Worm (Caenorhabditis elegans) whole organism, dauer: ENCODE measurements around the gene W02B12.1.

Source experiments
- unc-62 ChIP-seq: sonication (generic microtip); optimal IDR thresholded peaks from 2 replicates; lab custom pipeline; 2017; ENCODE audit warnings: missing biosample characterization, missing genetic modification reagents, missing genetic modification characterization

The W02B12.1 gene

DNA sequence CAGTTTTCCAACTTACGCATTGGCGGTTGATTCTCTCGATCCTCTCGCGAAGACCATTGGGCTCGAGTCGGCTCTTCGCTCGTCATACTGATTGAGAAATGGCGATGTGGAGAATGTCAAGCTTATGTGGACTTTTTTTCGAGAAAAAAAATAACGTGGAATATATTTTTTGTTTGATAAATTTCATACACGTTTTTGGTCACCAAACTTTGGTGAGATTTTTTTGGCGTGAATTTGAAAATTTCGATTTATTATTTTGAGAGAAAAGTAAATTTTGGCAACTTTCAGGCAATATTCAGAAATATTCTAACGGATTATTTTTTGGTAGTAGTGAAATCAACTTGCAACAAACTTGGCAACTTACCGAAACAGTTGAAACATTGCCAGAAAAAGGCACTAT lies 30.3 kb downstream of the W02B12.1 start, which contains the start of gene W02B12.12:
TSS of gene W02B12.12 (minus strand) at position 101 of the 400 bp plus-strand sequence.
- TF ChIP-seq unc-62 (GFP tag; lab: Kevin White, UChicago): no peak

DNA sequence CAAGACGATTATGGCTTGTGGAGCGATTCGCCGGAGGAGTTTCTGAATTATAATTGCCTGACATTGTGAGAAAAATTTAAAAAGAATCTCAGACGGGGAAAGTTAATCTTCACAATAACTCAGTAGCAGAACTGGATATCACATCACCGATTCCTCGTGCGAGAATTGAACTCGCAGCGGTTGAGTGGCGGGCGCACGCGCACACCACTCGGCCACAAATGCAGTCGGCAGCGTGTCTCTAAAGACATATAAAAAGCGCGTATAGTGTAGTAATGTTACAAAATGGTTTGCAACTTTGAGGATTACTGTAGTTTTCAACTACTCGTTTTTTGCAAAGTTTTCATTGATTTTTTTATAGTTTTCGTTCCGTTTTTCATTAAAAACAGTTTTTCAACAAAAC lies 35.8 kb downstream of the W02B12.1 start:
- no peak for TF ChIP-seq unc-62 (GFP tag; lab: Kevin White, UChicago)

DNA sequence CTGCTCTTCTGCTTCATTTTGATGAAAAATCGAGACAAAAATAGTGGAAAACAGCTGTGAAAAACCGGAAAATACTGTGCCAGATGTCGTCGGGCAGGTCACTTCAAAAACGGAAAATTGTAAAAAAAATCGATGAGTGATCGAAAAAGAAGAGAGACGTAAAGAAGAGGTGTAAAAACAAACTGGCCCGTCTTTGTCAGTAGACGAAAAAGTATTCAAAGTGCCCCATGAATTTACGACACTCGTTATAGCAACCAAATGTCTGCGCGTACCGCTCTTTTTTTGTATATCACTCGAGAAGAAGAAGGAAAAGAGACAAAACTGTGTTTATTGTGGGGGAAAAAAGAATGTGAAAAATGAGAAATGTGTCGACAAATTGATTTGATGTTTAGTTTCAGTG lies 36.4 kb downstream of the W02B12.1 start, which contains the start of gene twk-5:
TSS of gene twk-5 (minus strand) at position 101 of the 400 bp plus-strand sequence.
- no peak for TF ChIP-seq unc-62 (GFP tag; lab: Kevin White, UChicago)

- no peak for TF ChIP-seq unc-62 (GFP tag; lab: Kevin White, UChicago)
Measured at ce11 chrII:11486698-11487234, 37.9 kb downstream of the W02B12.1 start, which contains the start of gene ttr-18. TSS of gene ttr-18 (minus strand) at chrII:11486748.

ce11 chrII:11487999-11488398 lies 39.2 kb downstream of the W02B12.1 start, which contains the start of gene B0334.13:
TSS of gene B0334.13 (plus strand) at chrII:11488299.
- TF ChIP-seq unc-62 (GFP tag; lab: Kevin White, UChicago): no peak

ce11 chrII:11492843-11493242 lies 44.0 kb downstream of the W02B12.1 start, which contains the start of gene hacl-1:
TSS of gene hacl-1 (minus strand) at chrII:11492963.
- no peak for TF ChIP-seq unc-62 (GFP tag; lab: Kevin White, UChicago)

DNA sequence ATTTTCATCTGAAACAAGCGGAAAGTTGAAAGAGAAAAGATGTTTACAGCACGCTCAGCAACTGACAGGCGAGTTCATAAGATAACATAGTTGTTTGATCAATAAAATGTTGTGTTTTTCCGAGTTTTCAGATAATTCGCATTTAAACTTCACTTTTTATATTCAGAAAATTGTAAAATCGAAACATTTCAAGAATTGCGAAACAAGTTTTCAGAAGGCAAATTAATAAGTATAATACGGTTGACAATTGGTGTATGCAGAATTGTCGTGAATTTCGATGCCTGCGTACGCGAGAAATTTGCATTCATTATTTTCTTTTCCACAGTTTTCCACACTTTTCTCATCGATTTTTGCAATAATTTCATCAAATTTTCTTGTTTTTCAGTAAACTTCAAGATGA lies 46.5 kb downstream of the W02B12.1 start, which contains the start of the genes ooc-3 and B0334.4:
TSS of gene ooc-3 (minus strand) at position 15 of the 400 bp plus-strand sequence.
TSS of gene B0334.4 (plus strand) at position 386 of the 400 bp plus-strand sequence.
- no peak for TF ChIP-seq unc-62 (GFP tag; lab: Kevin White, UChicago)

- TF ChIP-seq unc-62 (GFP tag; lab: Kevin White, UChicago): no peak
Measured at ce11 chrII:11495806-11496205, 47.0 kb downstream of the W02B12.1 start.

- no peak for TF ChIP-seq unc-62 (GFP tag; lab: Kevin White, UChicago)
Measured at ce11 chrII:11496767-11497166, 47.9 kb downstream of the W02B12.1 start, which contains the start of gene emc-5. TSS of gene emc-5 (plus strand) at chrII:11496780.

ce11 chrII:11497365-11497764 lies 48.5 kb downstream of the W02B12.1 start, which contains the start of gene B0334.5:
TSS of gene B0334.5 (plus strand) at chrII:11497665.
- TF ChIP-seq unc-62 (GFP tag; lab: Kevin White, UChicago): no peak

DNA sequence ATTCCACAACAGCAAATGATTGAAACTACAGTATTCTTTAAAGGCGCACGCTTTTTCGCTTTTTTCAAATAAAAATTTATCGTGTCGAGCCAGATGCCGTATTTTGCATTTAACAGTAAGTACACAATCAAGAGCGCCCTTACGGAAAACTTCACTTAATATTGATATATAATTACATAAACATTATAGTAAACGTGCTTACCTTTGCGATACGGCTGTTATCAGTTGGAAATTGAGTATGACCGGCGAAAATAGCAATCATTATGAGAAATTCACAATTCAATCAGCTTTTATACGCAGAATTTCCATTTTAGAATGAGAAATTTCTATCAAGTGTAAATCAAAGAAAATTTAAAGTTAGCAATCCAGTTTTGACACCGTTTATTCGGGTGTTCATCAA lies 51.4 kb downstream of the W02B12.1 start, which contains the start of gene B0334.20:
TSS of gene B0334.20 (minus strand) at position 262 of the 400 bp plus-strand sequence.
- TF ChIP-seq unc-62 (GFP tag; lab: Kevin White, UChicago): no peak
